Worm (Caenorhabditis elegans) whole organism, mixed stage, embryonic: ENCODE results near the gene F53E4.1.
"Not testable (repeated sequence)": the region's sequence is repeated elsewhere in the genome, so short reads cannot be mapped to it uniquely, and the experiment has no call there.

Source experiments
- M03D4.4 ChIP-seq: sonication (generic microtip); optimal IDR thresholded peaks from 2 replicates; lab custom pipeline; 2017; ENCODE audit warnings: mild to moderate bottlenecking, missing genetic modification characterization, missing compliant biosample characterization
- bed-3 ChIP-seq: fragments of 200-800 bp; sonication (Bioruptor generic); optimal IDR thresholded peaks from 3 replicates; lab custom pipeline; 2018; ENCODE audit warnings: mild to moderate bottlenecking, missing genetic modification characterization, moderate library complexity, missing compliant biosample characterization
- blmp-1 ChIP-seq: fragments of 150-350 bp; optimal IDR thresholded peaks from 2 replicates; lab custom pipeline; 2014; ENCODE audit warnings: missing biosample characterization, missing genetic modification characterization
- ceh-43 ChIP-seq: fragments of 200-800 bp; sonication (Bioruptor generic); optimal IDR thresholded peaks from 2 replicates; lab custom pipeline; 2018; ENCODE audit warnings: mild to moderate bottlenecking, missing genetic modification characterization, moderate library complexity, missing compliant biosample characterization
- ceh-83 ChIP-seq: fragments of 200-800 bp; sonication (Bioruptor generic); optimal IDR thresholded peaks from 2 replicates; lab custom pipeline; 2018; ENCODE audit warnings: mild to moderate bottlenecking, missing genetic modification characterization, missing compliant biosample characterization
- ces-1 ChIP-seq: fragments of 150-350 bp; optimal IDR thresholded peaks from 2 replicates; lab custom pipeline; 2014; ENCODE audit warnings: missing biosample characterization, missing genetic modification reagents, missing genetic modification characterization
- cnd-1 ChIP-seq: fragments of 200-800 bp; sonication (Bioruptor generic); optimal IDR thresholded peaks from 2 replicates; lab custom pipeline; 2018; ENCODE audit warnings: mild to moderate bottlenecking, missing genetic modification characterization, missing compliant biosample characterization
- drap-1 ChIP-seq: fragments of 200-800 bp; sonication (Bioruptor generic); optimal IDR thresholded peaks from 3 replicates; lab custom pipeline; 2018; ENCODE audit warnings: mild to moderate bottlenecking, missing genetic modification characterization, missing compliant biosample characterization
- elt-1 ChIP-seq: sonication (generic microtip); optimal IDR thresholded peaks from 2 replicates; lab custom pipeline; 2017; ENCODE audit warnings: missing genetic modification characterization, mild to moderate bottlenecking, missing compliant biosample characterization, antibody characterized with exemption, moderate library complexity, borderline replicate concordance; ENCODE audit not compliant: insufficient read depth
- elt-3 ChIP-seq: fragments of 150-350 bp; optimal IDR thresholded peaks from 2 replicates; lab custom pipeline; 2014; ENCODE audit warnings: missing biosample characterization, missing genetic modification characterization
- flh-1 ChIP-seq: fragments of 200-800 bp; sonication (Bioruptor generic); optimal IDR thresholded peaks from 2 replicates; lab custom pipeline; 2018; ENCODE audit warnings: mild to moderate bottlenecking, missing genetic modification characterization, moderate library complexity, missing compliant biosample characterization
- ham-2 ChIP-seq: fragments of 200-800 bp; sonication (Bioruptor generic); optimal IDR thresholded peaks from 2 replicates; lab custom pipeline; 2018; ENCODE audit warnings: mild to moderate bottlenecking, missing genetic modification characterization, missing compliant biosample characterization
- hlh-1 ChIP-seq: fragments of 150-350 bp; optimal IDR thresholded peaks from 2 replicates; lab custom pipeline; 2014; ENCODE audit warnings: missing biosample characterization, missing genetic modification reagents, missing genetic modification characterization
- lin-32 ChIP-seq: fragments of 200-800 bp; sonication (Bioruptor generic); optimal IDR thresholded peaks from 2 replicates; lab custom pipeline; 2018; ENCODE audit warnings: mild to moderate bottlenecking, missing genetic modification characterization, missing compliant biosample characterization
- lsy-2 ChIP-seq: fragments of 150-350 bp; optimal IDR thresholded peaks from 2 replicates; lab custom pipeline; 2014; ENCODE audit warnings: missing biosample characterization, missing genetic modification characterization
- mab-5 ChIP-seq: fragments of 150-350 bp; optimal IDR thresholded peaks from 2 replicates; lab custom pipeline; 2014; ENCODE audit warnings: missing biosample characterization, missing genetic modification characterization
- mep-1 ChIP-seq: fragments of 150-350 bp; optimal IDR thresholded peaks from 2 replicates; lab custom pipeline; 2017; ENCODE audit warnings: missing biosample characterization, missing genetic modification reagents, missing genetic modification characterization, inconsistent platforms
- mls-2 ChIP-seq: sonication (generic microtip); optimal IDR thresholded peaks from 2 replicates; lab custom pipeline; 2016; ENCODE audit warnings: mild to moderate bottlenecking, missing genetic modification characterization, moderate library complexity, missing compliant biosample characterization
- nhr-12 ChIP-seq: fragments of 150-350 bp; optimal IDR thresholded peaks from 2 replicates; lab custom pipeline; 2014; ENCODE audit warnings: missing biosample characterization, missing genetic modification characterization
- nhr-2 ChIP-seq: fragments of 150-350 bp; optimal IDR thresholded peaks from 2 replicates; lab custom pipeline; 2014; ENCODE audit warnings: missing biosample characterization, missing genetic modification characterization
- nhr-237 ChIP-seq: fragments of 150-350 bp; optimal IDR thresholded peaks from 2 replicates; lab custom pipeline; 2014; ENCODE audit warnings: missing biosample characterization, missing genetic modification characterization
- nhr-28 ChIP-seq: fragments of 150-350 bp; optimal IDR thresholded peaks from 2 replicates; lab custom pipeline; 2014; ENCODE audit warnings: missing biosample characterization, missing genetic modification characterization
- nhr-76 ChIP-seq: sonication (generic microtip); optimal IDR thresholded peaks from 2 replicates; lab custom pipeline; 2017; ENCODE audit warnings: missing biosample characterization, missing genetic modification characterization
- pha-4 ChIP-seq: fragments of 150-350 bp; optimal IDR thresholded peaks from 2 replicates; lab custom pipeline; 2018; ENCODE audit warnings: missing biosample characterization, missing genetic modification reagents, missing genetic modification characterization
- sem-2 ChIP-seq: fragments of 200-800 bp; sonication (Bioruptor generic); optimal IDR thresholded peaks from 2 replicates; lab custom pipeline; 2018; ENCODE audit warnings: mild to moderate bottlenecking, missing genetic modification characterization, missing compliant biosample characterization
- snpc-4 ChIP-seq: fragments of 150-350 bp; optimal IDR thresholded peaks from 2 replicates; lab custom pipeline; 2014; ENCODE audit warnings: missing biosample characterization, missing genetic modification characterization
- tbx-8 ChIP-seq: fragments of 200-800 bp; sonication (Bioruptor generic); optimal IDR thresholded peaks from 2 replicates; lab custom pipeline; 2018; ENCODE audit warnings: mild to moderate bottlenecking, missing genetic modification characterization, moderate library complexity, missing compliant biosample characterization
- unc-120 ChIP-seq: sonication (generic microtip); optimal IDR thresholded peaks from 2 replicates; lab custom pipeline; 2017; ENCODE audit warnings: missing genetic modification characterization, missing compliant biosample characterization; ENCODE audit not compliant: poor library complexity, severe bottlenecking
- unc-39 ChIP-seq: fragments of 150-350 bp; optimal IDR thresholded peaks from 2 replicates; lab custom pipeline; 2014; ENCODE audit warnings: missing biosample characterization, missing genetic modification characterization
- unc-62 ChIP-seq: fragments of 150-350 bp; optimal IDR thresholded peaks from 2 replicates; lab custom pipeline; 2014; ENCODE audit warnings: missing biosample characterization, missing genetic modification reagents, missing genetic modification characterization
- zip-8 ChIP-seq: fragments of 150-350 bp; optimal IDR thresholded peaks from 2 replicates; lab custom pipeline; 2014; ENCODE audit warnings: missing biosample characterization, missing genetic modification characterization
- ztf-11 ChIP-seq: fragments of 150-350 bp; optimal IDR thresholded peaks from 2 replicates; lab custom pipeline; 2014; ENCODE audit warnings: missing biosample characterization, missing genetic modification characterization

The F53E4.1 gene

ce11 chrV:15668200-15668599, at the start of gene F53E4.1:
TSS of gene F53E4.1 (minus strand) at chrV:15668300.
- TF ChIP-seq bed-3 (GFP tag; lab: Kevin White, UChicago); nhr-237 (tag; lab: Kevin White, UChicago); lin-32 (GFP tag; lab: Kevin White, UChicago): not testable (repeated sequence)

DNA sequence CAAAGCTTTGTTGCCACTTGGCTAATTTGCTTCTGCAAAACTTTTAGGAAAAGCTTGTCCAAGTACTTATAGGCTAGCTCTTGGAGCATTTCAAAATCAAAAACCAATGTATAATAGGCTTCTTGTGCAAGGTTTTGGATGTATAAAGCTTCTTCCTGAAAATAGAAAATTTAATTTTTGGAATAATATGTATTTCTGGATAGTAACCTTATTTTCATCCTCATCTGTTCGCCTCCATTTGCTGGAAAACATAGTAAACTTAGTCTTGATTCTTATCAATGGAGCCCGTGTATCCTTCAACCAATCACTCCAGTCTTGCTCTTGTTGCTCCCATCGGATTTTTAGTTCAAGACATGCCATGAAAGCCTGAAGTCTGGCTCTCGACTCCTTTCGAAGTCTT, 48.6 kb upstream of the F53E4.1 start, which contains the start of gene Y6E2A.4:
Gene Y6E2A.4, minus strand, starts transcription at position 101 of the 400 bp plus-strand sequence.
- TF ChIP-seq pha-4 (tag; lab: Kevin White, UChicago) (no peak), ceh-83 (GFP tag; lab: Kevin White, UChicago) (no peak), ham-2 (no peak), ztf-11 (tag; lab: Kevin White, UChicago) (no peak), flh-1 (no peak), tbx-8 (no peak), elt-1 (tag; lab: Kevin White, UChicago) (no peak), blmp-1 (tag; lab: Kevin White, UChicago) (no peak), drap-1 (no peak), lsy-2 (tag; lab: Kevin White, UChicago) (no peak)

ce11 chrV:15715636-15716035, 47.5 kb upstream of the F53E4.1 start:
- TF ChIP-seq mab-5 (tag; lab: Kevin White, UChicago) = no peak
- TF ChIP-seq cnd-1 = no peak
- no peak for TF ChIP-seq M03D4.4 (tag; lab: Kevin White, UChicago)
- TF ChIP-seq mls-2 = no peak
- no peak for TF ChIP-seq ces-1 (GFP tag; lab: Kevin White, UChicago)
- no peak for TF ChIP-seq ham-2

DNA sequence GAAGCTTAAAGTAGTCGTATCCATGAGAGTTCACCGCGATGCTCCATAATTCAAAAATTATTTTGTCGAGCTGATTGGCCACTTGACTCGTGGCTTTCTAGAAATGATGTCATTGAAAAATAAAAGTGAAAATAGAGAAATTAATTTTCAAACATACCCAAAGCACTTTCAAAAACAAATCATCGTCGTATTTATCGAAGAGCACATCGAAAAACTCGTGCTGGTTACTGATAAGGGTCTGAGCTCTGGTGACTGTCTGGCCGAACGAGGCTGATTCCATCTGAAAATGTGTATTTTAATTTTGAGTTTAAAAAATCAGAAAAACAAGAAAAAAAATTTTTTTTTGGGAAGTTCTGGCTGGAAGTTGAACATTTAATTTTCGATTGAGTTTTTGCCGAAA, 44.3 kb upstream of the F53E4.1 start:
- TF ChIP-seq lsy-2 (tag; lab: Kevin White, UChicago) (no peak), hlh-1 (tag; lab: Kevin White, UChicago) (no peak), M03D4.4 (tag; lab: Kevin White, UChicago) (no peak), nhr-2 (tag; lab: Kevin White, UChicago) (no peak), sem-2 (no peak), unc-39 (tag; lab: Kevin White, UChicago) (no peak), unc-120 (no peak), snpc-4 (tag; lab: Kevin White, UChicago) (no peak)

DNA sequence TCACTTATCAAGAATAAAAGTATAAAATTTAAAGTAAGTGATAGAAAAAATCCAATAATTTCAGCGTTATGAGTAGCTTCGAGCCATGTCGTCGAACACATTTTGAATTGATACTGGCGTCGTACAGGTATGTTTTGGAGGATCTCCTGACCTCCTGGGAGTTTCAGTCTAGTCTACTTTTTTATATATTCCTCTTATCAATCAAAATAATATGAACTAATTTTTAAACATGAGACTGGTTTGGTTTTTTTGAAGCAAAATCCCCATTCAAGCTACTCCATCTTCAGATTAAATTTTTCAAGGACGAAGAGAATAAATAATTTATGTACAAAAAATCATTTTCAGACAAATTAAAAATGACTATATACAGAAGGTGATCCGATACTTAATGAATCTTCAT, 43.8 kb upstream of the F53E4.1 start, which contains the start of gene str-101:
Gene str-101, minus strand, starts transcription at position 101 of the 400 bp plus-strand sequence.
- no peak for TF ChIP-seq nhr-2 (tag; lab: Kevin White, UChicago)
- TF ChIP-seq ztf-11 (tag; lab: Kevin White, UChicago) = no peak
- TF ChIP-seq ceh-83 (GFP tag; lab: Kevin White, UChicago) = no peak
- TF ChIP-seq nhr-237 (tag; lab: Kevin White, UChicago) = no peak
- TF ChIP-seq drap-1 = no peak
- no peak for TF ChIP-seq elt-3
- no peak for TF ChIP-seq unc-120
- TF ChIP-seq lin-32 (GFP tag; lab: Kevin White, UChicago) = no peak
- no peak for TF ChIP-seq nhr-12 (tag; lab: Kevin White, UChicago)
- no peak for TF ChIP-seq M03D4.4 (tag; lab: Kevin White, UChicago)
- no peak for TF ChIP-seq nhr-76 (tag; lab: Kevin White, UChicago)
- TF ChIP-seq elt-1 (tag; lab: Kevin White, UChicago) = no peak
- no peak for TF ChIP-seq mep-1
- TF ChIP-seq ceh-43 (GFP tag; lab: Kevin White, UChicago) = no peak
- TF ChIP-seq hlh-1 (tag; lab: Kevin White, UChicago) = no peak
- TF ChIP-seq blmp-1 (tag; lab: Kevin White, UChicago) = no peak
- no peak for TF ChIP-seq unc-62 (GFP tag; lab: Kevin White, UChicago)
- no peak for TF ChIP-seq nhr-28 (tag; lab: Kevin White, UChicago)
- no peak for TF ChIP-seq zip-8 (tag; lab: Kevin White, UChicago)
- TF ChIP-seq tbx-8 = no peak
